Worm (Caenorhabditis elegans) whole organism, L4 larva: ENCODE measurements around the gene T05A12.4.

Experiments used
- F37D6.2 ChIP-seq: sonication (generic microtip); optimal IDR thresholded peaks from 2 replicates; lab custom pipeline; 2016; ENCODE audit warnings: mild to moderate bottlenecking, missing genetic modification characterization, missing compliant biosample characterization
- Y105C5A.15 ChIP-seq: fragments of 200-800 bp; sonication (Bioruptor generic); IDR thresholded peaks from 2 replicates; pipeline ENCODE4 v1.3.6; 2022; ENCODE audit warnings: missing genetic modification characterization, missing compliant biosample characterization
- ZK546.5 ChIP-seq, 2 experiments: sonication (generic microtip); optimal IDR thresholded peaks; 2 replicates each; lab custom pipeline; 2017; ENCODE audit warnings: missing biosample characterization in 2 of 2, missing genetic modification characterization in 2 of 2
- arid-1 ChIP-seq: fragments of 200-800 bp; sonication (Bioruptor generic); conservative IDR thresholded peaks from 2 replicates; pipeline ENCODE4 v1.3.6; 2022; ENCODE audit warnings: missing genetic modification reagents, missing genetic modification characterization, missing compliant biosample characterization
- attf-4 ChIP-seq: sonication (generic microtip); optimal IDR thresholded peaks from 3 replicates; lab custom pipeline; 2017; ENCODE audit warnings: missing biosample characterization, missing genetic modification characterization
- ceh-20 ChIP-seq: fragments of 200-800 bp; sonication (Bioruptor generic); IDR thresholded peaks from 2 replicates; pipeline ENCODE4 v1.3.6; 2022; ENCODE audit warnings: missing genetic modification reagents, missing genetic modification characterization, missing compliant biosample characterization
- ceh-62 ChIP-seq: sonication (generic microtip); optimal IDR thresholded peaks from 2 replicates; lab custom pipeline; 2017; ENCODE audit warnings: missing biosample characterization, missing genetic modification characterization
- ceh-82 ChIP-seq: sonication (generic microtip); optimal IDR thresholded peaks from 2 replicates; lab custom pipeline; 2017; ENCODE audit warnings: missing biosample characterization, missing genetic modification characterization
- ces-1 ChIP-seq: fragments of 150-350 bp; sonication (generic microtip); optimal IDR thresholded peaks from 4 replicates; lab custom pipeline; 2014; ENCODE audit warnings: missing biosample characterization, missing genetic modification reagents, missing genetic modification characterization
- cey-2 ChIP-seq: sonication (generic microtip); optimal IDR thresholded peaks from 3 replicates; lab custom pipeline; 2017; ENCODE audit warnings: missing genetic modification characterization, mild to moderate bottlenecking, missing compliant biosample characterization, antibody characterized with exemption, borderline replicate concordance; ENCODE audit not compliant: insufficient read depth
- daf-12 ChIP-seq: fragments of 150-350 bp; optimal IDR thresholded peaks from 2 replicates; lab custom pipeline; 2014; ENCODE audit warnings: missing biosample characterization, missing genetic modification reagents, missing genetic modification characterization
- daf-16 ChIP-seq, 3 experiments: sonication (generic microtip); optimal IDR thresholded peaks; 2 replicates each; lab custom pipeline; 2016 to 2017; ENCODE audit warnings: missing genetic modification characterization in 3 of 3, missing genetic modification reagents in 3 of 3, mild to moderate bottlenecking in 2 of 3, missing compliant biosample characterization in 2 of 3, missing biosample characterization in 1 of 3, moderate library complexity in 1 of 3
- daf-19 ChIP-seq: fragments of 200-800 bp; sonication (Bioruptor generic); conservative IDR thresholded peaks from 2 replicates; pipeline ENCODE4 v1.3.6; 2022; ENCODE audit warnings: missing genetic modification characterization, missing compliant biosample characterization
- dmd-6 ChIP-seq: fragments of 200-800 bp; sonication (Bioruptor generic); IDR thresholded peaks from 2 replicates; pipeline ENCODE4 v1.3.6; 2022; ENCODE audit warnings: missing genetic modification reagents, missing genetic modification characterization, missing compliant biosample characterization
- dmd-8 ChIP-seq: fragments of 200-800 bp; sonication (Bioruptor generic); IDR thresholded peaks from 2 replicates; pipeline ENCODE4 v1.3.6; 2022; ENCODE audit warnings: missing genetic modification characterization, missing compliant biosample characterization
- dmd-9 ChIP-seq: fragments of 200-800 bp; sonication (Bioruptor generic); IDR thresholded peaks from 2 replicates; pipeline ENCODE4 v1.3.6; 2022; ENCODE audit warnings: missing genetic modification reagents, missing genetic modification characterization, missing compliant biosample characterization
- dve-1 ChIP-seq: sonication (generic microtip); optimal IDR thresholded peaks from 2 replicates; lab custom pipeline; 2017; ENCODE audit warnings: antibody characterized with exemption, mild to moderate bottlenecking, missing genetic modification characterization, missing compliant biosample characterization; ENCODE audit not compliant: insufficient read depth
- egl-43 ChIP-seq: fragments of 200-800 bp; sonication (Bioruptor generic); IDR thresholded peaks from 2 replicates; pipeline ENCODE4 v1.3.6; 2022; ENCODE audit warnings: missing genetic modification reagents, missing genetic modification characterization, missing compliant biosample characterization
- fkh-10 ChIP-seq: fragments of 150-350 bp; optimal IDR thresholded peaks from 2 replicates; lab custom pipeline; 2014; ENCODE audit warnings: missing biosample characterization, missing genetic modification reagents, missing genetic modification characterization
- gei-8 ChIP-seq: fragments of 200-800 bp; sonication (Bioruptor generic); optimal IDR thresholded peaks from 2 replicates; lab custom pipeline; 2018; ENCODE audit warnings: mild to moderate bottlenecking, missing genetic modification characterization, missing compliant biosample characterization
- hif-1 ChIP-seq, 2 experiments: sonication (generic microtip); optimal IDR thresholded peaks; 2 replicates each; lab custom pipeline; 2016 to 2017; ENCODE audit warnings: missing compliant biosample characterization in 2 of 2, missing genetic modification characterization in 2 of 2, missing genetic modification reagents in 2 of 2, missing genotype in 2 of 2, mild to moderate bottlenecking in 1 of 2
- hlh-30 ChIP-seq: sonication (generic microtip); optimal IDR thresholded peaks from 2 replicates; lab custom pipeline; 2017; ENCODE audit warnings: antibody characterized with exemption, mild to moderate bottlenecking, missing genetic modification characterization, missing compliant biosample characterization; ENCODE audit not compliant: insufficient read depth
- hmg-1.1 ChIP-seq: fragments of 200-800 bp; sonication (Bioruptor generic); IDR thresholded peaks from 2 replicates; pipeline ENCODE4 v1.3.6; 2022; ENCODE audit warnings: missing genetic modification reagents, missing genetic modification characterization, missing compliant biosample characterization
- jun-1 ChIP-seq: fragments of 150-350 bp; optimal IDR thresholded peaks from 2 replicates; lab custom pipeline; 2014; ENCODE audit warnings: missing biosample characterization, missing genetic modification reagents, missing genetic modification characterization
- lin-13 ChIP-seq: fragments of 150-350 bp; optimal IDR thresholded peaks from 2 replicates; lab custom pipeline; 2014; ENCODE audit warnings: missing biosample characterization, missing genetic modification reagents, missing genetic modification characterization
- lin-15B ChIP-seq: fragments of 150-350 bp; sonication (generic microtip); optimal IDR thresholded peaks from 3 replicates; lab custom pipeline; 2014; ENCODE audit warnings: missing biosample characterization, missing genetic modification characterization
- lin-29 ChIP-seq: fragments of 200-800 bp; sonication (Bioruptor generic); IDR thresholded peaks from 2 replicates; pipeline ENCODE4 v1.3.6; 2022; ENCODE audit warnings: missing genetic modification reagents, missing genetic modification characterization, missing compliant biosample characterization
- lin-38 ChIP-seq: fragments of 200-800 bp; sonication (Bioruptor generic); IDR thresholded peaks from 2 replicates; pipeline ENCODE4 v1.3.6; 2022; ENCODE audit warnings: missing genetic modification reagents, missing genetic modification characterization, missing compliant biosample characterization
- lin-39 ChIP-seq: fragments of 150-350 bp; optimal IDR thresholded peaks from 2 replicates; lab custom pipeline; 2014; ENCODE audit warnings: missing biosample characterization, missing genetic modification reagents, missing genetic modification characterization
- lir-3 ChIP-seq: sonication (generic microtip); optimal IDR thresholded peaks from 2 replicates; lab custom pipeline; 2016; ENCODE audit warnings: mild to moderate bottlenecking, missing genetic modification characterization, missing compliant biosample characterization
- lsy-2 ChIP-seq, 2 experiments: fragments of 150-350 bp in 1 of 2; sonication (generic microtip) in 1 of 2; optimal IDR thresholded peaks; 2 replicates each; lab custom pipeline; 2014 to 2017; ENCODE audit warnings: missing biosample characterization in 2 of 2, missing genetic modification characterization in 2 of 2
- madf-5 ChIP-seq, 2 experiments: fragments of 200-800 bp; sonication (Bioruptor generic); IDR thresholded peaks; 2 replicates each; pipeline ENCODE4 v1.3.6; 2022; ENCODE audit warnings: missing compliant biosample characterization in 2 of 2, missing genetic modification characterization in 2 of 2
- madf-9 ChIP-seq: fragments of 200-800 bp; sonication (Bioruptor generic); conservative IDR thresholded peaks from 2 replicates; pipeline ENCODE4 v1.3.6; 2022; ENCODE audit warnings: missing genetic modification reagents, missing genetic modification characterization, missing compliant biosample characterization
- mxl-2 ChIP-seq: fragments of 200-800 bp; sonication (Bioruptor generic); conservative IDR thresholded peaks from 2 replicates; pipeline ENCODE4 v1.3.6; 2022; ENCODE audit warnings: missing genetic modification reagents, missing genetic modification characterization, missing compliant biosample characterization
- nhr-10 ChIP-seq: fragments of 150-350 bp; optimal IDR thresholded peaks from 2 replicates; lab custom pipeline; 2014; ENCODE audit warnings: missing biosample characterization, missing genetic modification characterization
- nhr-11 ChIP-seq: fragments of 150-350 bp; optimal IDR thresholded peaks from 2 replicates; lab custom pipeline; 2014; ENCODE audit warnings: missing biosample characterization, missing genetic modification characterization
- nhr-111 ChIP-seq: fragments of 200-800 bp; sonication (Bioruptor generic); optimal IDR thresholded peaks from 2 replicates; lab custom pipeline; 2018; ENCODE audit warnings: mild to moderate bottlenecking, missing genetic modification characterization, missing compliant biosample characterization
- nhr-237 ChIP-seq: sonication (generic microtip); optimal IDR thresholded peaks from 2 replicates; lab custom pipeline; 2017; ENCODE audit warnings: missing biosample characterization, missing genetic modification characterization
- nhr-25 ChIP-seq: sonication (generic microtip); optimal IDR thresholded peaks from 2 replicates; lab custom pipeline; 2017; ENCODE audit warnings: missing genetic modification characterization, mild to moderate bottlenecking, missing compliant biosample characterization, antibody characterized with exemption, moderate library complexity, borderline replicate concordance; ENCODE audit not compliant: insufficient read depth
- nhr-41 ChIP-seq: fragments of 200-800 bp; sonication (Bioruptor generic); IDR thresholded peaks from 2 replicates; pipeline ENCODE4 v1.3.6; 2022; ENCODE audit warnings: missing genetic modification reagents, missing genetic modification characterization, missing compliant biosample characterization
- nhr-48 ChIP-seq: sonication (generic microtip); optimal IDR thresholded peaks from 2 replicates; lab custom pipeline; 2016; ENCODE audit warnings: mild to moderate bottlenecking, missing genetic modification characterization, missing compliant biosample characterization
- nhr-76 ChIP-seq: fragments of 150-350 bp; optimal IDR thresholded peaks from 2 replicates; lab custom pipeline; 2014; ENCODE audit warnings: missing biosample characterization, missing genetic modification characterization
- nhr-77 ChIP-seq: fragments of 150-350 bp; optimal IDR thresholded peaks from 2 replicates; lab custom pipeline; 2014; ENCODE audit warnings: missing biosample characterization, missing genetic modification characterization
- php-3 ChIP-seq: fragments of 200-800 bp; sonication (Bioruptor generic); IDR thresholded peaks from 2 replicates; pipeline ENCODE4 v1.3.6; 2022; ENCODE audit warnings: missing genetic modification reagents, missing genetic modification characterization, missing compliant biosample characterization
- pqm-1 ChIP-seq: sonication (generic microtip); optimal IDR thresholded peaks from 2 replicates; lab custom pipeline; 2017; ENCODE audit warnings: missing biosample characterization, missing genetic modification characterization
- rbr-2 ChIP-seq: sonication (generic microtip); optimal IDR thresholded peaks from 2 replicates; lab custom pipeline; 2016; ENCODE audit warnings: missing genotype, missing genetic modification characterization, missing compliant biosample characterization
- sdz-12 ChIP-seq: fragments of 200-800 bp; sonication (Bioruptor generic); optimal IDR thresholded peaks from 2 replicates; lab custom pipeline; 2018; ENCODE audit warnings: mild to moderate bottlenecking, missing genetic modification characterization, missing compliant biosample characterization
- set-16 ChIP-seq: fragments of 200-800 bp; sonication (Bioruptor generic); IDR thresholded peaks from 2 replicates; pipeline ENCODE4 v1.3.6; 2022; ENCODE audit warnings: missing genetic modification reagents, missing genetic modification characterization, missing compliant biosample characterization
- zfp-3 ChIP-seq: fragments of 200-800 bp; sonication (Bioruptor generic); conservative IDR thresholded peaks from 2 replicates; pipeline ENCODE4 v1.3.6; 2022; ENCODE audit warnings: missing genetic modification reagents, missing genetic modification characterization, missing compliant biosample characterization
- zip-11 ChIP-seq: fragments of 200-800 bp; sonication (Bioruptor generic); IDR thresholded peaks from 2 replicates; pipeline ENCODE4 v1.3.6; 2022; ENCODE audit warnings: missing genetic modification characterization, missing compliant biosample characterization

The T05A12.4 gene

DNA sequence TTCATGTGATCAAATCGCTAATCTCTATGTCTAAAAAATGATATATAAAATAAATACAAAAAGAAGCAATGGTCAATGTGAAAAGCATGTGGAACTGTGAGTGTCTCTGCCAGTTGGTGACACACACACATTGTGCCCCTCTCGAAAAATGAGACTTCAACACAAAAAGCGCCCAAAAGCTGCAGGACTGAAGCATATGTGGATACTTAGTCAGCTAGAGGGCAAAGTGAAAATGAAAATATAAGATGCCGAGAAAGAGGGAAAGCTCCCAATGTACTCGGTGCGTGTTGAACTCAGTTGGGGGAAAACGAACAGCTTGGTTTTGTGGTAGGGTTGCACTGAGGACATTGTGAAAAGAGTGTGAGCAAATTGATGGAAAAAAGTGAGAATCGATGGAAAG, 6.6 kb upstream of the T05A12.4 start (continued):
- no peak for TF ChIP-seq lin-39 (tag; lab: Kevin White, UChicago)
- no peak for TF ChIP-seq nhr-76 (tag; lab: Kevin White, UChicago)
- TF ChIP-seq lin-15B (tag; lab: Kevin White, UChicago), result no peak
- no peak for TF ChIP-seq zip-11
- no peak for TF ChIP-seq sdz-12 (GFP tag; lab: Kevin White, UChicago)
- no peak for TF ChIP-seq nhr-10 (tag; lab: Kevin White, UChicago)
- no peak for TF ChIP-seq madf-5 (GFP tag; IDR thresholded peaks at IDR 0.05; lab: Robert Waterston, UW)
- 0 out of 2 replicates have a peak, but pooled peaks have one; percentile 10 for TF ChIP-seq lin-38
- no peak for TF ChIP-seq Y105C5A.15 (GFP tag; lab: Robert Waterston, UW)
- peak in 1 of 2 experiments; percentile 54 for TF ChIP-seq daf-16 (GFP tag; optimal IDR thresholded peaks at IDR 0.05; lab: Kevin White, UChicago)
- no peak for TF ChIP-seq daf-16 (tag; optimal IDR thresholded peaks at IDR 0.05; lab: Kevin White, UChicago)
- TF ChIP-seq nhr-25 (tag; lab: Kevin White, UChicago), result no peak
- peak; percentile 55 for TF ChIP-seq nhr-11 (tag; lab: Kevin White, UChicago)
- TF ChIP-seq ceh-20 (GFP tag; lab: Robert Waterston, UW), result 0 out of 2 replicates have a peak, but pooled peaks have one; percentile 63
- no peak for TF ChIP-seq attf-4 (tag; lab: Kevin White, UChicago)
- peak; percentile 62 for TF ChIP-seq hlh-30 (tag; lab: Kevin White, UChicago)
- TF ChIP-seq ces-1 (GFP tag; lab: Kevin White, UChicago), result no peak
- no peak for TF ChIP-seq jun-1 (tag; lab: Kevin White, UChicago)
- TF ChIP-seq nhr-48, result peak; percentile 98
- TF ChIP-seq fkh-10 (GFP tag; lab: Kevin White, UChicago), result peak; percentile 14
- no peak for TF ChIP-seq php-3 (GFP tag; lab: Robert Waterston, UW)
- no peak for TF ChIP-seq daf-19
- no peak for TF ChIP-seq ceh-82
- no peak for TF ChIP-seq pqm-1 (tag; lab: Kevin White, UChicago)
- no peak for TF ChIP-seq nhr-41 (GFP tag; lab: Robert Waterston, UW)
- TF ChIP-seq set-16 (GFP tag; lab: Robert Waterston, UW), result no peak
- TF ChIP-seq nhr-111 (GFP tag; lab: Kevin White, UChicago), result no peak
- peak; percentile 48; the same call in 1 of the 2 replicates for TF ChIP-seq hmg-1.1 (GFP tag; lab: Robert Waterston, UW)
- TF ChIP-seq zfp-3 (GFP tag; lab: Robert Waterston, UW), result no peak
- no peak for TF ChIP-seq nhr-77
- TF ChIP-seq hif-1 (tag; optimal IDR thresholded peaks at IDR 0.05; lab: Kevin White, UChicago), result peak in 1 of 2 experiments; percentile 60
- TF ChIP-seq dve-1 (tag; lab: Kevin White, UChicago), result peak; percentile 12
- TF ChIP-seq mxl-2 (GFP tag; lab: Robert Waterston, UW), result peak; percentile 85
- no peak for TF ChIP-seq dmd-8 (GFP tag; lab: Robert Waterston, UW)
- TF ChIP-seq dmd-9 (GFP tag; lab: Robert Waterston, UW), result no peak
- no peak for TF ChIP-seq lir-3
- 0 out of 2 replicates have a peak, but pooled peaks have one; percentile 11 for TF ChIP-seq madf-9 (GFP tag; lab: Robert Waterston, UW)
- TF ChIP-seq lin-29 (GFP tag; lab: Robert Waterston, UW), result no peak
- no peak for TF ChIP-seq ZK546.5 (tag; optimal IDR thresholded peaks at IDR 0.05; lab: Kevin White, UChicago)
- no peak for TF ChIP-seq arid-1 (GFP tag; lab: Robert Waterston, UW)
- TF ChIP-seq F37D6.2 (tag; lab: Kevin White, UChicago), result peak; percentile 55
- peak; percentile 49 to 73 for TF ChIP-seq lsy-2 (tag; optimal IDR thresholded peaks at IDR 0.05; lab: Kevin White, UChicago)
- TF ChIP-seq dmd-6 (GFP tag; lab: Robert Waterston, UW), result peak; percentile 77
- no peak for TF ChIP-seq ceh-62
- TF ChIP-seq egl-43 (GFP tag; lab: Robert Waterston, UW), result no peak
- no peak for TF ChIP-seq nhr-237 (tag; lab: Kevin White, UChicago)
- TF ChIP-seq lin-13 (GFP tag; lab: Kevin White, UChicago), result no peak
- no peak for TF ChIP-seq daf-12 (tag; lab: Kevin White, UChicago)
- no peak for TF ChIP-seq gei-8 (GFP tag; lab: Kevin White, UChicago)
- TF ChIP-seq rbr-2 (tag; lab: Kevin White, UChicago), result peak; percentile 66
- TF ChIP-seq cey-2 (tag; lab: Kevin White, UChicago), result no peak
